Fruit fly (Drosophila melanogaster) whole organism, embryonic: Measurements from ENCODE around the gene Polr3F.
A peak's percentile ranks its signal among the peaks of the same experiment; 100 is the strongest.

ENCODE experiments used
- BEAF-32 ChIP-seq: fragments of 200-800 bp; sonication (Bioruptor generic); optimal IDR thresholded peaks from 3 replicates; lab custom pipeline; 2017; ENCODE audit warnings: missing biosample characterization, missing genetic modification characterization, mild to moderate bottlenecking, moderate library complexity, missing genetic modification reagents
- CG10654 ChIP-seq: fragments of 200-800 bp; sonication (Bioruptor generic); optimal IDR thresholded peaks from 2 replicates; lab custom pipeline; 2016; ENCODE audit warnings: missing biosample characterization, missing genetic modification characterization
- CG10979 ChIP-seq: fragments of 200-800 bp; sonication (Bioruptor generic); optimal IDR thresholded peaks from 2 replicates; lab custom pipeline; 2018; ENCODE audit warnings: missing biosample characterization, mild to moderate bottlenecking, missing genetic modification characterization, moderate library complexity
- CG11093 ChIP-seq: fragments of 200-800 bp; sonication (Bioruptor generic); IDR thresholded peaks from 3 replicates; pipeline ENCODE4 v1.3.6; 2022; ENCODE audit warnings: missing biosample characterization, missing genetic modification characterization
- CG12071 ChIP-seq: fragments of 200-800 bp; sonication (Bioruptor generic); optimal IDR thresholded peaks from 3 replicates; lab custom pipeline; 2018; ENCODE audit warnings: missing biosample characterization, mild to moderate bottlenecking, missing genetic modification characterization
- CG12769 ChIP-seq: fragments of 200-800 bp; sonication (Bioruptor generic); optimal IDR thresholded peaks from 2 replicates; lab custom pipeline; 2019; ENCODE audit warnings: missing biosample characterization, mild to moderate bottlenecking, missing genetic modification characterization, moderate library complexity
- CG15601 ChIP-seq: fragments of 200-800 bp; sonication (Bioruptor generic); optimal IDR thresholded peaks from 3 replicates; lab custom pipeline; 2019; ENCODE audit warnings: missing biosample characterization, mild to moderate bottlenecking, missing genetic modification characterization, moderate library complexity
- CG15696 ChIP-seq: fragments of 200-800 bp; sonication (Bioruptor generic); optimal IDR thresholded peaks from 2 replicates; lab custom pipeline; 2019; ENCODE audit warnings: missing biosample characterization, mild to moderate bottlenecking, missing genetic modification characterization, moderate library complexity
- CG17829 ChIP-seq: fragments of 200-800 bp; optimal IDR thresholded peaks from 2 replicates; lab custom pipeline; 2019; ENCODE audit warnings: missing biosample characterization, mild to moderate bottlenecking, missing genetic modification characterization, moderate library complexity
- CG18619 ChIP-seq: fragments of 200-800 bp; sonication (Bioruptor generic); optimal IDR thresholded peaks from 3 replicates; lab custom pipeline; 2017; ENCODE audit warnings: missing biosample characterization, mild to moderate bottlenecking, missing genetic modification characterization
- CG2889 ChIP-seq: fragments of 200-800 bp; sonication (Bioruptor generic); IDR thresholded peaks from 3 replicates; pipeline ENCODE4 v1.3.6; 2022; ENCODE audit warnings: missing biosample characterization, missing genetic modification characterization
- CG31224 ChIP-seq: fragments of 200-800 bp; sonication (Bioruptor generic); IDR thresholded peaks from 2 replicates; pipeline ENCODE4 v1.3.6; 2022; ENCODE audit warnings: missing biosample characterization, missing genetic modification characterization
- CG31441 ChIP-seq: fragments of 200-800 bp; sonication (Bioruptor generic); IDR thresholded peaks from 2 replicates; pipeline ENCODE4 v1.3.6; 2022; ENCODE audit warnings: missing biosample characterization, missing genetic modification characterization
- CG3838 ChIP-seq: fragments of 200-800 bp; sonication (Bioruptor generic); optimal IDR thresholded peaks from 3 replicates; lab custom pipeline; 2016; ENCODE audit warnings: missing biosample characterization, missing genetic modification characterization
- CG4424 ChIP-seq: fragments of 200-800 bp; sonication (Bioruptor generic); optimal IDR thresholded peaks from 3 replicates; lab custom pipeline; 2016; ENCODE audit warnings: missing biosample characterization, missing genetic modification characterization
- CG6254 ChIP-seq: fragments of 200-800 bp; sonication (Bioruptor generic); optimal IDR thresholded peaks from 3 replicates; lab custom pipeline; 2017; ENCODE audit warnings: mild to moderate bottlenecking, missing biosample characterization, missing genetic modification reagents, missing genetic modification characterization
- CG6683 ChIP-seq: fragments of 200-800 bp; sonication (Bioruptor generic); optimal IDR thresholded peaks from 2 replicates; lab custom pipeline; 2017; ENCODE audit warnings: missing biosample characterization, mild to moderate bottlenecking, missing genetic modification characterization, missing genetic modification reagents
- CG8290 ChIP-seq, 3 experiments: fragments of 200-800 bp; sonication (Bioruptor generic); optimal IDR thresholded peaks; 2 replicates each; lab custom pipeline; 2016 to 2019; ENCODE audit warnings: missing biosample characterization in 3 of 3, missing genetic modification characterization in 3 of 3, mild to moderate bottlenecking in 2 of 3, moderate library complexity in 1 of 3
- CG9797 ChIP-seq: fragments of 200-800 bp; sonication (Bioruptor generic); optimal IDR thresholded peaks from 3 replicates; lab custom pipeline; 2018; ENCODE audit warnings: missing biosample characterization, mild to moderate bottlenecking, missing genetic modification characterization
- CG9817 ChIP-seq: fragments of 200-800 bp; sonication (Bioruptor generic); optimal IDR thresholded peaks from 2 replicates; lab custom pipeline; 2018; ENCODE audit warnings: missing biosample characterization, mild to moderate bottlenecking, missing genetic modification characterization, moderate library complexity
- CkIIα-i1 ChIP-seq: fragments of 200-800 bp; sonication (Bioruptor generic); IDR thresholded peaks from 2 replicates; pipeline ENCODE4 v1.3.6; 2022; ENCODE audit warnings: missing biosample characterization, missing genetic modification characterization
- CoRest ChIP-seq: fragments of 200-800 bp; sonication (Bioruptor generic); optimal IDR thresholded peaks from 3 replicates; lab custom pipeline; 2018; ENCODE audit warnings: missing biosample characterization, mild to moderate bottlenecking, missing genetic modification characterization, moderate library complexity
- Elba2 ChIP-seq: fragments of 200-800 bp; sonication (Bioruptor generic); optimal IDR thresholded peaks from 3 replicates; lab custom pipeline; 2016; ENCODE audit warnings: missing biosample characterization, missing genetic modification characterization
- Ets97D ChIP-seq: fragments of 200-800 bp; sonication (Bioruptor generic); optimal IDR thresholded peaks from 3 replicates; lab custom pipeline; 2016; ENCODE audit warnings: missing biosample characterization, missing genetic modification characterization
- HHEX ChIP-seq: fragments of 200-800 bp; sonication (Bioruptor generic); optimal IDR thresholded peaks from 3 replicates; lab custom pipeline; 2017; ENCODE audit warnings: missing biosample characterization, mild to moderate bottlenecking, missing genetic modification characterization, missing genetic modification reagents
- Med ChIP-seq: fragments of 200-800 bp; sonication (Bioruptor generic); peaks from one replicate; lab custom pipeline; 2016; ENCODE audit warnings: missing biosample characterization, missing genetic modification characterization, mild to moderate bottlenecking, inconsistent platforms, moderate library complexity
- Stat92E ChIP-seq, 3 experiments: fragments of >200 bp in 2 of 3; fragments of 200-800 bp in 1 of 3; sonication (Bioruptor generic) in 1 of 3; optimal IDR thresholded peaks; 2 replicates each; lab custom pipeline; 2017 to 2019; ENCODE audit warnings: missing biosample characterization in 3 of 3, missing genetic modification characterization in 3 of 3, mild to moderate bottlenecking in 1 of 3, moderate library complexity in 1 of 3
- Trl ChIP-seq, 3 experiments: fragments of >200 bp in 2 of 3; fragments of 200-800 bp in 1 of 3; sonication (Bioruptor generic) in 1 of 3; optimal IDR thresholded peaks; 2 replicates in 1 of 3; 3 replicates in 2 of 3; lab custom pipeline; 2016 to 2017; ENCODE audit warnings: missing biosample characterization in 1 of 3, missing genetic modification characterization in 1 of 3
- ab ChIP-seq: fragments of 200-800 bp; sonication (Bioruptor generic); optimal IDR thresholded peaks from 2 replicates; lab custom pipeline; 2016; ENCODE audit warnings: missing biosample characterization, missing genetic modification characterization
- abd-A ChIP-seq: fragments of 200-800 bp; sonication (Bioruptor generic); optimal IDR thresholded peaks from 3 replicates; lab custom pipeline; 2019; ENCODE audit warnings: missing biosample characterization, mild to moderate bottlenecking, missing genetic modification characterization, moderate library complexity
- al ChIP-seq: fragments of 200-800 bp; sonication (Bioruptor generic); IDR thresholded peaks from 2 replicates; pipeline ENCODE4 v1.3.6; 2022; ENCODE audit warnings: missing biosample characterization, missing genetic modification characterization
- crol ChIP-seq: fragments of 200-800 bp; sonication (Bioruptor generic); IDR thresholded peaks from 2 replicates; pipeline ENCODE4 v1.3.6; 2022; ENCODE audit warnings: missing biosample characterization, missing genetic modification characterization
- fd64A ChIP-seq: fragments of 200-800 bp; sonication (Bioruptor generic); optimal IDR thresholded peaks from 3 replicates; lab custom pipeline; 2018; ENCODE audit warnings: missing biosample characterization, mild to moderate bottlenecking, missing genetic modification characterization
- fu2 ChIP-seq: fragments of 200-800 bp; sonication (Bioruptor generic); optimal IDR thresholded peaks from 2 replicates; lab custom pipeline; 2016; ENCODE audit warnings: missing biosample characterization, missing genetic modification characterization
- ham ChIP-seq: fragments of 200-800 bp; sonication (Bioruptor generic); IDR thresholded peaks from 2 replicates; pipeline ENCODE4 v1.3.6; 2022; ENCODE audit warnings: missing biosample characterization, missing genetic modification characterization
- hb ChIP-seq: fragments of 200-800 bp; sonication (Bioruptor generic); IDR thresholded peaks from 3 replicates; pipeline ENCODE4 v1.3.6; 2022; ENCODE audit warnings: missing biosample characterization, missing genetic modification characterization; ENCODE audit not compliant: partially characterized antibody
- kah ChIP-seq: fragments of 200-800 bp; sonication (Bioruptor generic); optimal IDR thresholded peaks from 2 replicates; lab custom pipeline; 2018; ENCODE audit warnings: missing biosample characterization, mild to moderate bottlenecking, missing genetic modification characterization
- knrl ChIP-seq: fragments of 200-800 bp; sonication (Bioruptor generic); IDR thresholded peaks from 3 replicates; pipeline ENCODE4 v1.3.6; 2022; ENCODE audit warnings: missing biosample characterization, missing genetic modification characterization; ENCODE audit not compliant: partially characterized antibody
- lola ChIP-seq, 3 experiments: fragments of >200 bp in 2 of 3; fragments of 200-800 bp in 1 of 3; sonication (Bioruptor generic) in 1 of 3; optimal IDR thresholded peaks; 2 replicates each; lab custom pipeline; 2017 to 2019; ENCODE audit warnings: missing biosample characterization in 3 of 3, missing genetic modification characterization in 3 of 3, mild to moderate bottlenecking in 1 of 3, moderate library complexity in 1 of 3
- nerfin-1 ChIP-seq: fragments of 200-800 bp; sonication (Bioruptor generic); optimal IDR thresholded peaks from 3 replicates; lab custom pipeline; 2019; ENCODE audit warnings: missing biosample characterization, mild to moderate bottlenecking, missing genetic modification characterization, moderate library complexity
- nmo ChIP-seq: fragments of 200-800 bp; sonication (Bioruptor generic); optimal IDR thresholded peaks from 2 replicates; lab custom pipeline; 2018; ENCODE audit warnings: missing biosample characterization, mild to moderate bottlenecking, missing genetic modification characterization, moderate library complexity
- row ChIP-seq: fragments of 200-800 bp; sonication (Bioruptor generic); IDR thresholded peaks from 3 replicates; pipeline ENCODE4 v1.3.6; 2022; ENCODE audit warnings: missing biosample characterization, missing genetic modification characterization
- seq ChIP-seq: fragments of 200-800 bp; sonication (Bioruptor generic); IDR thresholded peaks from 2 replicates; pipeline ENCODE4 v1.3.6; 2022; ENCODE audit warnings: missing biosample characterization, missing genetic modification characterization
- sima ChIP-seq: fragments of 200-800 bp; sonication (Bioruptor generic); optimal IDR thresholded peaks from 2 replicates; lab custom pipeline; 2016; ENCODE audit warnings: missing biosample characterization, missing genetic modification characterization
- slou ChIP-seq: fragments of 200-800 bp; sonication (Bioruptor generic); optimal IDR thresholded peaks from 3 replicates; lab custom pipeline; 2016; ENCODE audit warnings: missing biosample characterization, missing genetic modification characterization
- toy ChIP-seq: fragments of 200-800 bp; sonication (Bioruptor generic); IDR thresholded peaks from 2 replicates; pipeline ENCODE4 v1.3.6; 2022; ENCODE audit warnings: missing biosample characterization, missing genetic modification characterization
- tup ChIP-seq: fragments of 200-800 bp; sonication (Bioruptor generic); optimal IDR thresholded peaks from 2 replicates; lab custom pipeline; 2016; ENCODE audit warnings: missing biosample characterization, mild to moderate bottlenecking, missing genetic modification characterization, moderate library complexity

The Polr3F gene

DNA sequence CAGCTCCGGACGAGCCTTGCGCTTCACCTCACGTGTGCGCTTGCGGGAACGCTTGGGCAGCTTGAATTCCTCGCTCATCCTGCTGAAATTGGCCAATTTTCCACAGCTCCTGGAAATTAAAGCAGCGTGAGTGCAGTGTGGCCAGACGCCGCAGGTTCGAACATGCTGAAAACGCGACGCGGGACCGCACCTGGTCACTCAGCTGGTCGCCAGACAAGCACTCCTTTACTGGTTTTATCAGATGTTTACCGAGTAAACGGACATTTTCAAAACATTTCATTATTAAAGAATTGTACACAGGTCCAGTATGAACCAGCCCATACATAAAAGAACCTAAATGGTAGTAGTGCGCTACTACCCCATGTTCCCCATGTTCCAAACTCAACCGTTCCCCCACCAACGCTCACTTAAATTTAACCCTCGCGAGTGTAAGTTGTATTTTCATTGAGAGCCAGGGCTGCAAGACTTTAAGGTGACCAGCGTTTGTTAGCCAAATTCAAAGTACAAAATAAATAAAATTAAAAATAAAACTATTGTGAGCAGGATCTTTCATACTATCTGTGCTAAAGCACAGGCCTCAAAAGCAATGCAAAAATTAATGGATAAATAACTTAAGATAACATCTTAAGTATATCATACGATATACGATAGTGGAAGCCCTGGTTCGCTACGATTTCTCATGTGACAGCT, 4.8 kb downstream of the Polr3F start, which contains the start of the genes JMJD6, CG7071 and Muted (continued):
- peak; percentile 87 for TF ChIP-seq CG31441 (GFP tag; lab: Robert Waterston, UW)
- TF ChIP-seq CG3838 (GFP tag; lab: Kevin White, UChicago): peak; percentile 86
- peak; percentile 87 for TF ChIP-seq HHEX (GFP tag; lab: Kevin White, UChicago)
- TF ChIP-seq CG12769 (tag; lab: Kevin White, UChicago): peak; percentile 74
- peak; percentile 85 for TF ChIP-seq fu2 (GFP tag; lab: Kevin White, UChicago)
- peak; percentile 88 for TF ChIP-seq slou (GFP tag; lab: Kevin White, UChicago)
- TF ChIP-seq ab (GFP tag; lab: Kevin White, UChicago): peak; percentile 70
- TF ChIP-seq nerfin-1 (tag; lab: Kevin White, UChicago): peak; percentile 88
- TF ChIP-seq CG10654: peak; percentile 86
- peak; percentile 88 for TF ChIP-seq CG15601
- peak; percentile 90 for TF ChIP-seq BEAF-32 (GFP tag; lab: Kevin White, UChicago)
- peak; percentile 72 for TF ChIP-seq CG6683
- peak in 1 of 2 experiments; percentile 20 for TF ChIP-seq Trl (optimal IDR thresholded peaks at IDR 0.05; lab: Kevin White, UChicago)
- TF ChIP-seq Trl (GFP tag; optimal IDR thresholded peaks at IDR 0.05; lab: Kevin White, UChicago): peak; percentile 90
- peak; percentile 86 for TF ChIP-seq tup (GFP tag; lab: Kevin White, UChicago)
- TF ChIP-seq toy (GFP tag; lab: Robert Waterston, UW): peak; percentile 42; the same call in 1 of the 2 replicates
- peak; percentile 26 for TF ChIP-seq fd64A
- TF ChIP-seq lola (GFP tag; optimal IDR thresholded peaks at IDR 0.05; lab: Kevin White, UChicago): peak in 1 of 3 experiments; percentile 88
- TF ChIP-seq CoRest (tag; lab: Kevin White, UChicago): peak; percentile 94
- peak; percentile 59; the same call in 1 of the 2 replicates for TF ChIP-seq ham
- peak; percentile 62 for TF ChIP-seq CG6254
- TF ChIP-seq Stat92E (GFP tag; optimal IDR thresholded peaks at IDR 0.05; lab: Kevin White, UChicago): peak in 1 of 3 experiments; percentile 22
- TF ChIP-seq Ets97D (GFP tag; lab: Kevin White, UChicago): peak; percentile 87
- peak; percentile 31 for TF ChIP-seq sima (GFP tag; lab: Kevin White, UChicago)
- peak; percentile 90 for TF ChIP-seq CG2889 (GFP tag; lab: Robert Waterston, UW)
- TF ChIP-seq CG10979 (tag; lab: Kevin White, UChicago): peak; percentile 84
- TF ChIP-seq CG18619 (GFP tag; lab: Kevin White, UChicago): peak; percentile 83
- TF ChIP-seq Elba2: peak; percentile 78
- no peak for TF ChIP-seq abd-A (tag; lab: Kevin White, UChicago)
- peak; percentile 95 for TF ChIP-seq CG9817
- peak; percentile 59 for TF ChIP-seq kah
- peak; percentile 93 for TF ChIP-seq seq (GFP tag; lab: Robert Waterston, UW)
- TF ChIP-seq CG12071 (GFP tag; lab: Kevin White, UChicago): peak; percentile 67
- TF ChIP-seq hb (GFP tag; lab: Robert Waterston, UW): peak; percentile 74; the same call in 2 of the 3 replicates
- peak; percentile 98 for TF ChIP-seq row (GFP tag; lab: Robert Waterston, UW)
- peak; percentile 35 for TF ChIP-seq CG8290 (GFP tag; optimal IDR thresholded peaks at IDR 0.05; lab: Kevin White, UChicago)
- peak; percentile 37 to 76 for TF ChIP-seq CG8290 (tag; optimal IDR thresholded peaks at IDR 0.05; lab: Kevin White, UChicago)
- peak; percentile 85; the same call in 1 of the 3 replicates for TF ChIP-seq CG11093 (GFP tag; lab: Robert Waterston, UW)
- TF ChIP-seq crol (GFP tag; lab: Robert Waterston, UW): no peak
- peak; percentile 88 for TF ChIP-seq CG17829 (tag; lab: Kevin White, UChicago)
- peak; percentile 89 for TF ChIP-seq CG9797 (GFP tag; lab: Kevin White, UChicago)
- TF ChIP-seq CG31224: peak; percentile 80
- no peak for TF ChIP-seq CkIIα-i1 (GFP tag; lab: Robert Waterston, UW)
- peak; percentile 95 for TF ChIP-seq CG15696
- TF ChIP-seq al (GFP tag; lab: Robert Waterston, UW): peak; percentile 92
- TF ChIP-seq CG4424 (GFP tag; lab: Kevin White, UChicago): peak; percentile 94
- TF ChIP-seq Med (GFP tag; lab: Kevin White, UChicago): peak; percentile 98
- peak; percentile 86 for TF ChIP-seq knrl (GFP tag; lab: Robert Waterston, UW)
- TF ChIP-seq nmo (GFP tag; lab: Kevin White, UChicago): peak; percentile 88
